Fruit fly (Drosophila melanogaster) whole organism, embryonic: ENCODE measurements around the gene CG13622.

Experiments
- Adf1 ChIP-seq: fragments of 200-800 bp; sonication (Bioruptor generic); IDR thresholded peaks from 2 replicates; pipeline ENCODE4 v1.3.6; 2022; ENCODE audit warnings: missing biosample characterization, missing genetic modification characterization
- CG11723 ChIP-seq: fragments of 200-800 bp; sonication (Bioruptor generic); optimal IDR thresholded peaks from 2 replicates; lab custom pipeline; 2017; ENCODE audit warnings: missing biosample characterization, mild to moderate bottlenecking, missing genetic modification characterization
- CG13296 ChIP-seq: fragments of 200-800 bp; sonication (Bioruptor generic); optimal IDR thresholded peaks from 3 replicates; lab custom pipeline; 2018; ENCODE audit warnings: missing biosample characterization, mild to moderate bottlenecking, missing genetic modification characterization
- CG14667 ChIP-seq: fragments of 200-800 bp; sonication (Bioruptor generic); IDR thresholded peaks from 2 replicates; pipeline ENCODE4 v1.3.6; 2022; ENCODE audit warnings: missing biosample characterization, missing genetic modification characterization
- CG14860 ChIP-seq: fragments of 200-800 bp; sonication (Bioruptor generic); IDR thresholded peaks from 3 replicates; pipeline ENCODE4 v1.3.6; 2022; ENCODE audit warnings: missing biosample characterization, missing genetic modification characterization; ENCODE audit not compliant: partially characterized antibody
- CG15011 ChIP-seq: fragments of 200-800 bp; sonication (Bioruptor generic); optimal IDR thresholded peaks from 3 replicates; lab custom pipeline; 2018; ENCODE audit warnings: missing biosample characterization, mild to moderate bottlenecking, missing genetic modification characterization
- CG15479 ChIP-seq: fragments of 200-800 bp; sonication (Bioruptor generic); optimal IDR thresholded peaks from 3 replicates; lab custom pipeline; 2019; ENCODE audit warnings: missing biosample characterization, mild to moderate bottlenecking, missing genetic modification characterization, moderate library complexity
- CG15696 ChIP-seq: fragments of 200-800 bp; sonication (Bioruptor generic); optimal IDR thresholded peaks from 2 replicates; lab custom pipeline; 2019; ENCODE audit warnings: missing biosample characterization, mild to moderate bottlenecking, missing genetic modification characterization, moderate library complexity
- CG17568 ChIP-seq: fragments of 200-800 bp; sonication (Bioruptor generic); optimal IDR thresholded peaks from 2 replicates; lab custom pipeline; 2018; ENCODE audit warnings: missing biosample characterization, mild to moderate bottlenecking, missing genetic modification characterization, moderate library complexity
- CG18476 ChIP-seq: fragments of 200-800 bp; sonication (Bioruptor generic); optimal IDR thresholded peaks from 2 replicates; lab custom pipeline; 2016; ENCODE audit warnings: missing biosample characterization, mild to moderate bottlenecking, missing genetic modification characterization
- CG18599 ChIP-seq: fragments of 200-800 bp; sonication (Bioruptor generic); optimal IDR thresholded peaks from 3 replicates; lab custom pipeline; 2017; ENCODE audit warnings: missing biosample characterization, missing genetic modification characterization, mild to moderate bottlenecking, moderate library complexity, missing genetic modification reagents
- CG2199 ChIP-seq: fragments of 200-800 bp; sonication (Bioruptor generic); IDR thresholded peaks from 3 replicates; pipeline ENCODE4 v1.3.6; 2022; ENCODE audit warnings: missing biosample characterization, missing genetic modification characterization
- CG34224 ChIP-seq: fragments of 200-800 bp; sonication (Bioruptor generic); IDR thresholded peaks from 3 replicates; pipeline ENCODE4 v1.3.6; 2022; ENCODE audit warnings: missing biosample characterization, missing genetic modification characterization; ENCODE audit not compliant: partially characterized antibody
- CG34376 ChIP-seq: fragments of 200-800 bp; sonication (Bioruptor generic); optimal IDR thresholded peaks from 2 replicates; lab custom pipeline; 2018; ENCODE audit warnings: missing biosample characterization, mild to moderate bottlenecking, missing genetic modification characterization
- CG3847 ChIP-seq: fragments of 200-800 bp; sonication (Bioruptor generic); IDR thresholded peaks from 2 replicates; pipeline ENCODE4 v1.3.6; 2022; ENCODE audit warnings: missing biosample characterization, missing genetic modification characterization
- CG6791 ChIP-seq: fragments of 200-800 bp; sonication (Bioruptor generic); IDR thresholded peaks from 3 replicates; pipeline ENCODE4 v1.3.6; 2022; ENCODE audit warnings: missing biosample characterization, missing genetic modification characterization; ENCODE audit not compliant: partially characterized antibody
- CG8359 ChIP-seq: fragments of 200-800 bp; sonication (Bioruptor generic); optimal IDR thresholded peaks from 2 replicates; lab custom pipeline; 2017; ENCODE audit warnings: missing biosample characterization, mild to moderate bottlenecking, missing genetic modification characterization, borderline replicate concordance
- CG8944 ChIP-seq: fragments of 200-800 bp; sonication (Bioruptor generic); optimal IDR thresholded peaks from 3 replicates; lab custom pipeline; 2016; ENCODE audit warnings: missing biosample characterization, missing genetic modification characterization
- CG9876 ChIP-seq: fragments of 200-800 bp; sonication (Bioruptor generic); optimal IDR thresholded peaks from 2 replicates; lab custom pipeline; 2016; ENCODE audit warnings: missing biosample characterization, missing genetic modification characterization
- CrebB ChIP-seq: fragments of 200-800 bp; sonication (Bioruptor generic); optimal IDR thresholded peaks from 3 replicates; lab custom pipeline; 2018; ENCODE audit warnings: missing biosample characterization, mild to moderate bottlenecking, missing genetic modification characterization
- Dbx ChIP-seq: fragments of 200-800 bp; sonication (Bioruptor generic); IDR thresholded peaks from 3 replicates; pipeline ENCODE4 v1.3.6; 2022; ENCODE audit warnings: missing biosample characterization, missing genetic modification characterization
- Dip2 ChIP-seq: fragments of 200-800 bp; sonication (Bioruptor generic); IDR thresholded peaks from 2 replicates; pipeline ENCODE4 v1.3.6; 2022; ENCODE audit warnings: missing biosample characterization, missing genetic modification characterization
- HLH4C ChIP-seq: fragments of 200-800 bp; sonication (Bioruptor generic); IDR thresholded peaks from 3 replicates; pipeline ENCODE4 v1.3.6; 2022; ENCODE audit warnings: missing biosample characterization, missing genetic modification characterization; ENCODE audit not compliant: partially characterized antibody
- HmgD ChIP-seq: fragments of 200-800 bp; sonication (Bioruptor generic); optimal IDR thresholded peaks from 3 replicates; lab custom pipeline; 2016; ENCODE audit warnings: missing biosample characterization, missing genetic modification characterization
- MESR4 ChIP-seq: fragments of 200-800 bp; sonication (Bioruptor generic); optimal IDR thresholded peaks from 2 replicates; lab custom pipeline; 2018; ENCODE audit warnings: missing biosample characterization, mild to moderate bottlenecking, missing genetic modification characterization, moderate library complexity
- PHDP ChIP-seq: fragments of 200-800 bp; sonication (Bioruptor generic); optimal IDR thresholded peaks from 3 replicates; lab custom pipeline; 2018; ENCODE audit warnings: missing biosample characterization, mild to moderate bottlenecking, missing genetic modification characterization, moderate library complexity
- Ravus ChIP-seq: fragments of 200-800 bp; sonication (Bioruptor generic); IDR thresholded peaks from 2 replicates; pipeline ENCODE4 v1.3.6; 2022; ENCODE audit warnings: missing biosample characterization, missing genetic modification characterization
- Tbp ChIP-seq: fragments of >200 bp; optimal IDR thresholded peaks from 2 replicates; lab custom pipeline; 2018; ENCODE audit warnings: missing biosample characterization, missing genetic modification characterization
- bigmax ChIP-seq: fragments of 200-800 bp; sonication (Bioruptor generic); optimal IDR thresholded peaks from 2 replicates; lab custom pipeline; 2018; ENCODE audit warnings: missing biosample characterization, mild to moderate bottlenecking, missing genetic modification characterization
- chif ChIP-seq, 2 experiments: fragments of 200-800 bp; sonication (Bioruptor generic); optimal IDR thresholded peaks; 3 replicates each; lab custom pipeline; 2016; ENCODE audit warnings: missing biosample characterization in 2 of 2, missing genetic modification characterization in 2 of 2
- esg ChIP-seq: fragments of 200-800 bp; sonication (Bioruptor generic); conservative IDR thresholded peaks from 2 replicates; pipeline ENCODE4 v1.3.6; 2022; ENCODE audit warnings: missing biosample characterization, missing genetic modification characterization
- ftz-f1 ChIP-seq: fragments of 200-800 bp; sonication (Bioruptor generic); optimal IDR thresholded peaks from 2 replicates; lab custom pipeline; 2016; ENCODE audit warnings: missing biosample characterization, missing genetic modification characterization
- grau ChIP-seq: fragments of 200-800 bp; optimal IDR thresholded peaks from 3 replicates; lab custom pipeline; 2019; ENCODE audit warnings: missing biosample characterization, mild to moderate bottlenecking, missing genetic modification characterization, moderate library complexity
- gsb ChIP-seq: fragments of 200-800 bp; sonication (Bioruptor generic); IDR thresholded peaks from 2 replicates; pipeline ENCODE4 v1.3.6; 2022; ENCODE audit warnings: missing biosample characterization, missing genetic modification characterization
- jigr1 ChIP-seq: fragments of 200-800 bp; sonication (Bioruptor generic); IDR thresholded peaks from 3 replicates; pipeline ENCODE4 v1.3.6; 2022; ENCODE audit warnings: missing biosample characterization, missing genetic modification characterization
- mirr ChIP-seq: fragments of 200-800 bp; sonication (Bioruptor generic); optimal IDR thresholded peaks from 3 replicates; lab custom pipeline; 2018; ENCODE audit warnings: missing biosample characterization, mild to moderate bottlenecking, missing genetic modification characterization
- pan ChIP-seq, 4 experiments: fragments of >200 bp in 3 of 4; fragments of 200-800 bp in 1 of 4; sonication (Bioruptor generic) in 1 of 4; optimal IDR thresholded peaks in 3 of 4; IDR thresholded peaks in 1 of 4; 2 replicates each; pipeline versions ENCODE4 v1.3.6 to Lab custom; 2017 to 2022; ENCODE audit warnings: missing biosample characterization in 2 of 4, missing genetic modification characterization in 2 of 4, mixed read lengths in 1 of 4
- pho ChIP-seq: fragments of 200-800 bp; sonication (Bioruptor generic); optimal IDR thresholded peaks from 2 replicates; lab custom pipeline; 2016; ENCODE audit warnings: missing biosample characterization, missing genetic modification characterization
- ro ChIP-seq: fragments of 200-800 bp; sonication (Bioruptor generic); IDR thresholded peaks from 2 replicates; pipeline ENCODE4 v1.3.6; 2022; ENCODE audit warnings: missing biosample characterization, missing genetic modification characterization
- schlank ChIP-seq: fragments of 200-800 bp; sonication (Bioruptor generic); optimal IDR thresholded peaks from 2 replicates; lab custom pipeline; 2018; ENCODE audit warnings: missing biosample characterization, mild to moderate bottlenecking, missing genetic modification characterization
- sd ChIP-seq: fragments of 200-800 bp; sonication (Bioruptor generic); optimal IDR thresholded peaks from 3 replicates; lab custom pipeline; 2018; ENCODE audit warnings: missing biosample characterization, mild to moderate bottlenecking, missing genetic modification characterization, moderate library complexity
- seq ChIP-seq: fragments of 200-800 bp; sonication (Bioruptor generic); IDR thresholded peaks from 2 replicates; pipeline ENCODE4 v1.3.6; 2022; ENCODE audit warnings: missing biosample characterization, missing genetic modification characterization
- usp ChIP-seq: fragments of >200 bp; optimal IDR thresholded peaks from 2 replicates; lab custom pipeline; 2017; ENCODE audit warnings: missing biosample characterization, missing genetic modification characterization
- vnd ChIP-seq: fragments of 200-800 bp; sonication (Bioruptor generic); IDR thresholded peaks from 3 replicates; pipeline ENCODE4 v1.3.6; 2022; ENCODE audit warnings: missing biosample characterization, missing genetic modification characterization; ENCODE audit not compliant: partially characterized antibody

Gene CG13622

dm6 chr3R:24557020-24557465, 33.6 kb upstream of the CG13622 start (continued):
- peak; percentile 46; the same call in 1 of the 2 replicates for TF ChIP-seq Adf1
- TF ChIP-seq HmgD = peak; percentile 26
- TF ChIP-seq CG13296 (GFP tag; lab: Kevin White, UChicago) = peak; percentile 4
- peak; percentile 54 for TF ChIP-seq CG9876 (GFP tag; lab: Kevin White, UChicago)
- TF ChIP-seq gsb (GFP tag; lab: Robert Waterston, UW) = peak; percentile 43; the same call in 1 of the 2 replicates
- no peak for TF ChIP-seq ro
- TF ChIP-seq vnd (GFP tag; lab: Robert Waterston, UW) = peak; percentile 64
- TF ChIP-seq CG15696 (tag; lab: Kevin White, UChicago) = peak; percentile 61
- TF ChIP-seq grau (tag; lab: Kevin White, UChicago) = peak; percentile 71
- no peak for TF ChIP-seq Tbp (GFP tag; lab: Kevin White, UChicago)
- TF ChIP-seq ftz-f1 (GFP tag; lab: Kevin White, UChicago) = peak; percentile 61
- TF ChIP-seq pho (GFP tag; lab: Kevin White, UChicago) = peak; percentile 65
- no peak for TF ChIP-seq mirr (GFP tag; lab: Kevin White, UChicago)
- TF ChIP-seq Ravus = no peak
- no peak for TF ChIP-seq sd (tag; lab: Kevin White, UChicago)
- no peak for TF ChIP-seq CG11723 (GFP tag; lab: Kevin White, UChicago)
- peak; percentile 93 for TF ChIP-seq CG6791 (GFP tag; lab: Robert Waterston, UW)
- TF ChIP-seq esg (GFP tag; lab: Robert Waterston, UW) = no peak
- TF ChIP-seq CG15479 (GFP tag; lab: Kevin White, UChicago) = no peak
- no peak for TF ChIP-seq pan (optimal IDR thresholded peaks at IDR 0.05; lab: Kevin White, UChicago)
- peak in 1 of 2 experiments; percentile 72 for TF ChIP-seq pan (GFP tag; optimal IDR thresholded peaks at IDR 0.05 in 1 of 2, IDR thresholded peaks at IDR 0.05 in 1 of 2)
- peak; percentile 65 for TF ChIP-seq CG34376
- no peak for TF ChIP-seq CG18599 (GFP tag; lab: Kevin White, UChicago)
- peak; percentile 70 for TF ChIP-seq HLH4C (GFP tag; lab: Robert Waterston, UW)
- TF ChIP-seq CG3847 (GFP tag; lab: Robert Waterston, UW) = peak; percentile 60
- no peak for TF ChIP-seq MESR4 (GFP tag; lab: Kevin White, UChicago)
- TF ChIP-seq CG15011 = no peak
- TF ChIP-seq Dip2 (GFP tag; lab: Robert Waterston, UW) = peak; percentile 97
- TF ChIP-seq CrebB = no peak
- TF ChIP-seq CG8944 (GFP tag; lab: Kevin White, UChicago) = peak; percentile 40
- TF ChIP-seq seq (GFP tag; lab: Robert Waterston, UW) = no peak
- TF ChIP-seq schlank (tag; lab: Kevin White, UChicago) = no peak
- peak; percentile 40; the same call in 1 of the 3 replicates for TF ChIP-seq CG34224 (GFP tag; lab: Robert Waterston, UW)
- peak; percentile 99 for TF ChIP-seq CG2199
- no peak for TF ChIP-seq CG14667 (GFP tag; lab: Robert Waterston, UW)
- TF ChIP-seq chif (GFP tag; optimal IDR thresholded peaks at IDR 0.05; lab: Kevin White, UChicago) = peak; percentile 46 to 84
- peak; percentile 85 for TF ChIP-seq Dbx (GFP tag; lab: Robert Waterston, UW)
- no peak for TF ChIP-seq bigmax
- peak; percentile 15 for TF ChIP-seq CG17568 (GFP tag; lab: Kevin White, UChicago)
- no peak for TF ChIP-seq CG8359 (GFP tag; lab: Kevin White, UChicago)
- no peak for TF ChIP-seq jigr1 (GFP tag; lab: Robert Waterston, UW)
- peak; percentile 43 for TF ChIP-seq PHDP (tag; lab: Kevin White, UChicago)
- no peak for TF ChIP-seq usp (GFP tag; lab: Kevin White, UChicago)
- TF ChIP-seq CG18476 (GFP tag; lab: Kevin White, UChicago) = no peak
- peak; percentile 81 for TF ChIP-seq CG14860 (GFP tag; lab: Robert Waterston, UW)
- TF ChIP-seq, all 482 proteins: peak for 272
